Worm (Caenorhabditis elegans): ENCODE data around the gene Y37D8A.5.

Gene Y37D8A.5

DNA sequence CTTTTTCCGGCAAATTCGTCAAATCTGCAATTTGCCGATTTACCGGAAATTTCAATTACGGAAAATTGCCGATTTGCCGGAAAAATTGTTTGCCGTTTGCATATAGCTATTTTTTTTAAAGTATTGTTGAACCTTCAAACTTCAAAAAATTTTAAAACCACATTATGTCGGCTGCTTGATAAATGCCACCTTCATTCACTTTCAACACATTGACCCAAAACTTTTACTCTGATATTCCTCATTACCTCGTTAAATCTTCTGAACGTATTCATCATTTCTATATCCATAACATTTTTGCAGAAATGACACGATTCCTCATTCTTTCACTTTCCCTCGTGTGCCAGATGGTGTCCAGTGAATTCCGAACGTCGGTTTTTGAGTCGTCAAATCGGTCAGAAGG lies 26.2 kb downstream of the Y37D8A.5 start, which contains the start of gene Y37D8A.3:
Y37D8A.3 (plus strand) TSS at position 301 of the 400 bp plus-strand sequence.
- TF ChIP-seq unc-120 (tag; optimal IDR thresholded peaks at IDR 0.05; ENCODE audit: poor library complexity, severe bottlenecking) (no peak), unc-62 (GFP tag; optimal IDR thresholded peaks at IDR 0.05) (no peak), zip-8 (tag; optimal IDR thresholded peaks at IDR 0.05) (no peak), nhr-28 (tag; optimal IDR thresholded peaks at IDR 0.05) (no peak), hlh-1 (tag; optimal IDR thresholded peaks at IDR 0.05) (no peak)

DNA sequence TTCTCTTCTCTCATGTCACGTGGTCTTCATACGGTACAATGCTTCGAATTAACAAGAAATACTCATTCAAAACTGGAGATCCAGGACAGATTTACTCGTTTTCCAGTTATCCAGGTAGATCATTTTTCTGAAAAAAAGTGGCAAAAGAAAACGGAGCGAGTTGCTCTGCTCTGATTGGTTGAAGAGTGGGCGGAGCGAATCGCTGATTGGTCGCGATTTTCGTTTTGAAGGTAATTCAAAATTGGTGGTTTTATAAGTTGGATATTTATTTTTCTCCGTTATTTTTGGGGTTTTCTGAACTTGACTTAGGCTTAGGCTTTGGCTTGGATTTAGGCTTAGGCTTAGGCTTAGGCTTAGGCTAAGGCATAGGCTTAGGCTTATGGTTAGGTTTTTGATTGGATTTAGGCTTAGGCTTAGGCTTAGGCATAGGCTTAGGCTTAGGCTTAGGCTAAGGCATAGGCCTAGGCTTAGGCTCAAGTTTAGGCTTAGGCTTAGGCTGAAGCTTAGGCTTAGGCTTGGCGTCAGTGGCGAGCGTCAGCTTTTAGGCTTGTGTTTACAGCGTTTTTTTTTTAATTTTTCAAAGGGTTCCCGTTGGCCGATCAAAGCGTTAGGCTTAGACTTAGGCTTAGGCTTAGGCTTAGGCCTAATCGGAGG lies 32.6 kb downstream of the Y37D8A.5 start:
- TF ChIP-seq unc-62 (GFP tag; optimal IDR thresholded peaks at IDR 0.05) = no peak
- no peak for TF ChIP-seq nhr-76 (tag; optimal IDR thresholded peaks at IDR 0.05)
- no peak for TF ChIP-seq pha-4 (tag; optimal IDR thresholded peaks at IDR 0.05)
- TF ChIP-seq lsy-2 (tag; optimal IDR thresholded peaks at IDR 0.05) = no peak
- TF ChIP-seq unc-120 (tag; optimal IDR thresholded peaks at IDR 0.05; ENCODE audit: poor library complexity, severe bottlenecking) = no peak
- TF ChIP-seq nhr-12 (tag; optimal IDR thresholded peaks at IDR 0.05) = no peak
- TF ChIP-seq cnd-1 (tag; optimal IDR thresholded peaks at IDR 0.05) = no peak

DNA sequence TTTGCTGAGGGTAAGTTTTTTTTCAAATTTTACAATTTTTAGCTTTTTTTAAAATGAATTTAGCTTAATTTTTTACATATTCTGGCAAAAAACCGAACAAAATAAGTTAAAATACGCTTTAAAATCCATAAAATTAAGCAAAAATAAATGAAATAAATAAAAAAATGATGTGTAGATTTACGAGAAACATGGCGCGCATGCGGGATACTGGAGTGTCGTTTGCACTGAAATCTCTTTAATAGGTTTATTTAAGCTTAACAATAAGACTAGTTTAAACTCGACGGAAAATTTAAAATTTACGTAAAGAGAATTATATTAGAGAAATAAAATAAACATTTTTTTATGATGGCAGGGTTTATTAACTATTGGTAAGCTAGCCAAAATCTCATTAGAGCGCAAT lies 34.0 kb downstream of the Y37D8A.5 start:
- TF ChIP-seq ces-1 (GFP tag; optimal IDR thresholded peaks at IDR 0.05) (peak; percentile 60), mab-5 (tag; optimal IDR thresholded peaks at IDR 0.05) (no peak)

DNA sequence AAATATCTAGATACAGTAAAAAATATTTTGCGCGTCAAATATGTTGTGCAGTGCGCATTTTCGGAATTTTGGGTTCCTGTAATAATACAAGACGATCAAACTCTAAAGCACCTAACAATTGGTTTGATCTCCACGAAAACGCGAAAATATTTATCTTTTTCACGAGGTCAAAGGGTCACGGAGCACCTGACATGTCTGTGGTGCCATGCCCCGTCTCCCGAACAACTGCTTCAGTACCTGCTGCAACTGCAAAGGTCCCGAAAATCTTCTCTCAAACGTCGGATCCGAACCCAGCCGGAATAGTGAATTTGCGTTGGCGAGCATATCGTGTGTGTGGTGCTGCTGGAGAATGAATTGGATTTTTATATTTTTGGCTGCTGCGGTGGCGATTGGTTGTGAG lies 35.4 kb downstream of the Y37D8A.5 start, which contains the start of the genes Y37D8A.2 and Y37D8A.25:
Y37D8A.2 (plus strand) TSS at position 285 of the 400 bp plus-strand sequence.
Y37D8A.25 (minus strand) TSS at position 345 of the 400 bp plus-strand sequence.
- no peak for TF ChIP-seq mls-2 (tag; optimal IDR thresholded peaks at IDR 0.05)
- no peak for TF ChIP-seq blmp-1 (tag; optimal IDR thresholded peaks at IDR 0.05)
- TF ChIP-seq elt-1 (tag; optimal IDR thresholded peaks at IDR 0.05; ENCODE audit: borderline replicate concordance, insufficient read depth) = no peak
- no peak for TF ChIP-seq ztf-11 (tag; optimal IDR thresholded peaks at IDR 0.05)
- TF ChIP-seq hlh-1 (tag; optimal IDR thresholded peaks at IDR 0.05) = peak; percentile 81

- TF ChIP-seq nhr-76 (tag; optimal IDR thresholded peaks at IDR 0.05) (no peak), ceh-83 (GFP tag; optimal IDR thresholded peaks at IDR 0.05) (no peak), sem-2 (GFP tag; optimal IDR thresholded peaks at IDR 0.05) (no peak), lin-32 (GFP tag; optimal IDR thresholded peaks at IDR 0.05) (no peak), elt-1 (tag; optimal IDR thresholded peaks at IDR 0.05; ENCODE audit: borderline replicate concordance, insufficient read depth) (no peak), lin-13 (tag; optimal IDR thresholded peaks at IDR 0.05) (no peak)
Measured at ce11 chrIII:12819148-12819547, 36.1 kb downstream of the Y37D8A.5 start.

ce11 chrIII:12818050-12818738 lies 37.1 kb downstream of the Y37D8A.5 start, which contains the start of gene arx-5:
arx-5 (minus strand) TSS chrIII:12818100.
- no peak for TF ChIP-seq M03D4.4 (tag; optimal IDR thresholded peaks at IDR 0.05)
- TF ChIP-seq ces-1 (GFP tag; optimal IDR thresholded peaks at IDR 0.05) = peak; percentile 88

DNA sequence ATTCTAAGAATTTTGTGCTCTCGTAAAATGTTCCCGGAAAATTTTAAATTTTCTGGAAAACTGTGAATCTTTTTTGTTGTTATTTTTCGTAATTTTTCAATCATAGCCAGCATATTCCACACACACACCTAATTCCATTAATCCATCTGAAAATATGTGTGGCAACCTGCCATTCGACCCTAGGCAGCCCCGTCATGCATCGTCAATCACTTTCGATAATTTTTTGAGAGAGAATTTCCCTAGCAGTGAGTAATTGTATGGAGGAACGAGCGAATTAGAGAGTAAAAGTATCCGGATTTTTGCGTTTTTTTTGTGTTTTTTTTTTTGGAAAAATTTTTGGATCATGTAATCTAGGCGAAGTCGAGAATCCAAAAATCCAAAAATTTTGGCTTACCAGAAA lies 42.1 kb downstream of the Y37D8A.5 start, which contains the start of gene BE10.4:
BE10.4 (plus strand) TSS at position 301 of the 400 bp plus-strand sequence.
- TF ChIP-seq zip-8 (tag; optimal IDR thresholded peaks at IDR 0.05) (no peak), nhr-12 (tag; optimal IDR thresholded peaks at IDR 0.05) (no peak), drap-1 (GFP tag; optimal IDR thresholded peaks at IDR 0.05) (no peak), tbx-8 (GFP tag; optimal IDR thresholded peaks at IDR 0.05) (no peak), lin-32 (GFP tag; optimal IDR thresholded peaks at IDR 0.05) (no peak), blmp-1 (tag; optimal IDR thresholded peaks at IDR 0.05) (no peak), mep-1 (tag; optimal IDR thresholded peaks at IDR 0.05) (no peak), lin-13 (tag; optimal IDR thresholded peaks at IDR 0.05) (no peak), snpc-4 (tag; optimal IDR thresholded peaks at IDR 0.05) (no peak), hlh-1 (tag; optimal IDR thresholded peaks at IDR 0.05) (no peak), unc-62 (GFP tag; optimal IDR thresholded peaks at IDR 0.05) (no peak), nhr-2 (tag; optimal IDR thresholded peaks at IDR 0.05) (no peak), ces-1 (GFP tag; optimal IDR thresholded peaks at IDR 0.05) (no peak), unc-120 (tag; optimal IDR thresholded peaks at IDR 0.05; ENCODE audit: poor library complexity, severe bottlenecking) (no peak), unc-39 (tag; optimal IDR thresholded peaks at IDR 0.05) (no peak), ham-2 (GFP tag; optimal IDR thresholded peaks at IDR 0.05) (no peak), ceh-83 (GFP tag; optimal IDR thresholded peaks at IDR 0.05) (no peak), ztf-11 (tag; optimal IDR thresholded peaks at IDR 0.05) (no peak)

Measured in whole organism, mixed stage, embryonic.